Fruit fly (Drosophila melanogaster) whole organism, embryonic: ENCODE data around the gene Son.
A peak's percentile ranks its signal among the peaks of the same experiment; 100 is the strongest.

ENCODE experiments used
- B-H2 ChIP-seq: fragments of 200-800 bp; sonication (Bioruptor generic); optimal IDR thresholded peaks from 2 replicates; lab custom pipeline; 2018; ENCODE audit warnings: missing biosample characterization, mild to moderate bottlenecking, missing genetic modification characterization
- Bdp1 ChIP-seq: fragments of 200-800 bp; sonication (Bioruptor generic); optimal IDR thresholded peaks from 3 replicates; lab custom pipeline; 2016; ENCODE audit warnings: missing biosample characterization, missing genetic modification characterization
- BtbVII ChIP-seq: fragments of 200-800 bp; sonication (Bioruptor generic); optimal IDR thresholded peaks from 3 replicates; lab custom pipeline; 2017; ENCODE audit warnings: missing biosample characterization, mild to moderate bottlenecking, missing genetic modification characterization
- CG10321 ChIP-seq: fragments of 200-800 bp; sonication (Bioruptor generic); IDR thresholded peaks from 2 replicates; pipeline ENCODE4 v1.3.6; 2022; ENCODE audit warnings: missing biosample characterization, missing genetic modification characterization
- CG10543 ChIP-seq: fragments of 200-800 bp; sonication (Bioruptor generic); optimal IDR thresholded peaks from 3 replicates; lab custom pipeline; 2017; ENCODE audit warnings: missing biosample characterization, mild to moderate bottlenecking, missing genetic modification characterization, moderate library complexity
- CG14965 ChIP-seq: fragments of 200-800 bp; sonication (Bioruptor generic); optimal IDR thresholded peaks from 2 replicates; lab custom pipeline; 2016; ENCODE audit warnings: missing biosample characterization, missing genetic modification characterization, borderline replicate concordance
- CG15479 ChIP-seq: fragments of 200-800 bp; sonication (Bioruptor generic); optimal IDR thresholded peaks from 3 replicates; lab custom pipeline; 2019; ENCODE audit warnings: missing biosample characterization, mild to moderate bottlenecking, missing genetic modification characterization, moderate library complexity
- CG1602 ChIP-seq: fragments of 200-800 bp; sonication (Bioruptor generic); optimal IDR thresholded peaks from 3 replicates; lab custom pipeline; 2016; ENCODE audit warnings: missing biosample characterization, missing genetic modification characterization
- CG17186 ChIP-seq: fragments of 200-800 bp; sonication (Bioruptor generic); optimal IDR thresholded peaks from 3 replicates; lab custom pipeline; 2017; ENCODE audit warnings: missing biosample characterization, missing genetic modification reagents, missing genetic modification characterization
- CG17328 ChIP-seq: fragments of 200-800 bp; sonication (Bioruptor generic); IDR thresholded peaks from 2 replicates; pipeline ENCODE4 v1.3.6; 2022; ENCODE audit warnings: missing biosample characterization, missing genetic modification characterization
- CG17361 ChIP-seq: fragments of 200-800 bp; sonication (Bioruptor generic); IDR thresholded peaks from 3 replicates; pipeline ENCODE4 v1.3.6; 2022; ENCODE audit warnings: missing biosample characterization, missing genetic modification characterization
- CG17612 ChIP-seq: fragments of 200-800 bp; sonication (Bioruptor generic); IDR thresholded peaks from 2 replicates; pipeline ENCODE4 v1.3.6; 2022; ENCODE audit warnings: missing biosample characterization, missing genetic modification characterization
- CG17912 ChIP-seq: fragments of 200-800 bp; sonication (Bioruptor generic); optimal IDR thresholded peaks from 2 replicates; lab custom pipeline; 2018; ENCODE audit warnings: missing biosample characterization, mild to moderate bottlenecking, missing genetic modification characterization
- CG31441 ChIP-seq: fragments of 200-800 bp; sonication (Bioruptor generic); IDR thresholded peaks from 2 replicates; pipeline ENCODE4 v1.3.6; 2022; ENCODE audit warnings: missing biosample characterization, missing genetic modification characterization
- CG3407 ChIP-seq: fragments of 200-800 bp; sonication (Bioruptor generic); optimal IDR thresholded peaks from 2 replicates; lab custom pipeline; 2018; ENCODE audit warnings: missing biosample characterization, mild to moderate bottlenecking, missing genetic modification characterization
- CG34224 ChIP-seq: fragments of 200-800 bp; sonication (Bioruptor generic); IDR thresholded peaks from 3 replicates; pipeline ENCODE4 v1.3.6; 2022; ENCODE audit warnings: missing biosample characterization, missing genetic modification characterization; ENCODE audit not compliant: partially characterized antibody
- CG34376 ChIP-seq: fragments of 200-800 bp; sonication (Bioruptor generic); optimal IDR thresholded peaks from 2 replicates; lab custom pipeline; 2018; ENCODE audit warnings: missing biosample characterization, mild to moderate bottlenecking, missing genetic modification characterization
- CG4424 ChIP-seq: fragments of 200-800 bp; sonication (Bioruptor generic); optimal IDR thresholded peaks from 3 replicates; lab custom pipeline; 2016; ENCODE audit warnings: missing biosample characterization, missing genetic modification characterization
- CG4820 ChIP-seq: fragments of 200-800 bp; sonication (Bioruptor generic); optimal IDR thresholded peaks from 3 replicates; lab custom pipeline; 2016; ENCODE audit warnings: missing biosample characterization, missing genetic modification characterization
- CG5180 ChIP-seq: fragments of 200-800 bp; sonication (Bioruptor generic); optimal IDR thresholded peaks from 3 replicates; lab custom pipeline; 2017; ENCODE audit warnings: missing biosample characterization, missing genetic modification characterization, mild to moderate bottlenecking, moderate library complexity, missing genetic modification reagents
- CG8290 ChIP-seq, 3 experiments: fragments of 200-800 bp; sonication (Bioruptor generic); optimal IDR thresholded peaks; 2 replicates each; lab custom pipeline; 2016 to 2019; ENCODE audit warnings: missing biosample characterization in 3 of 3, missing genetic modification characterization in 3 of 3, mild to moderate bottlenecking in 2 of 3, moderate library complexity in 1 of 3
- CG8388 ChIP-seq: fragments of 200-800 bp; sonication (Bioruptor generic); optimal IDR thresholded peaks from 2 replicates; lab custom pipeline; 2019; ENCODE audit warnings: missing biosample characterization, mild to moderate bottlenecking, missing genetic modification characterization, moderate library complexity
- CkIIα-i1 ChIP-seq: fragments of 200-800 bp; sonication (Bioruptor generic); IDR thresholded peaks from 2 replicates; pipeline ENCODE4 v1.3.6; 2022; ENCODE audit warnings: missing biosample characterization, missing genetic modification characterization
- Deaf1 ChIP-seq: fragments of 200-800 bp; optimal IDR thresholded peaks from 3 replicates; lab custom pipeline; 2019; ENCODE audit warnings: missing biosample characterization, mild to moderate bottlenecking, missing genetic modification characterization, moderate library complexity
- E2f1 ChIP-seq: fragments of 200-800 bp; sonication (Bioruptor generic); IDR thresholded peaks from 2 replicates; pipeline ENCODE4 v1.3.6; 2022; ENCODE audit warnings: missing biosample characterization, missing genetic modification characterization
- Eip74EF ChIP-seq, 2 experiments: fragments of 200-800 bp in 1 of 2; fragments of >200 bp in 1 of 2; sonication (Bioruptor generic) in 1 of 2; optimal IDR thresholded peaks; 2 replicates each; lab custom pipeline; 2017 to 2019; ENCODE audit warnings: missing biosample characterization in 2 of 2, missing genetic modification characterization in 2 of 2, mild to moderate bottlenecking in 1 of 2, moderate library complexity in 1 of 2
- Hey ChIP-seq: fragments of 200-800 bp; sonication (Bioruptor generic); optimal IDR thresholded peaks from 3 replicates; lab custom pipeline; 2018; ENCODE audit warnings: missing biosample characterization, mild to moderate bottlenecking, missing genetic modification characterization
- Oaz ChIP-seq: fragments of 200-800 bp; sonication (Bioruptor generic); IDR thresholded peaks from 2 replicates; pipeline ENCODE4 v1.3.6; 2022; ENCODE audit warnings: missing biosample characterization, missing genetic modification characterization
- PHDP ChIP-seq: fragments of 200-800 bp; sonication (Bioruptor generic); optimal IDR thresholded peaks from 3 replicates; lab custom pipeline; 2018; ENCODE audit warnings: missing biosample characterization, mild to moderate bottlenecking, missing genetic modification characterization, moderate library complexity
- Stat92E ChIP-seq, 3 experiments: fragments of >200 bp in 2 of 3; fragments of 200-800 bp in 1 of 3; sonication (Bioruptor generic) in 1 of 3; optimal IDR thresholded peaks; 2 replicates each; lab custom pipeline; 2017 to 2019; ENCODE audit warnings: missing biosample characterization in 3 of 3, missing genetic modification characterization in 3 of 3, mild to moderate bottlenecking in 1 of 3, moderate library complexity in 1 of 3
- Usf ChIP-seq: fragments of 200-800 bp; sonication (Bioruptor generic); optimal IDR thresholded peaks from 2 replicates; lab custom pipeline; 2017; ENCODE audit warnings: missing genotype, missing biosample characterization, missing genetic modification characterization
- Xrp1 ChIP-seq: fragments of 200-800 bp; sonication (Bioruptor generic); IDR thresholded peaks from 2 replicates; pipeline ENCODE4 v1.3.6; 2022; ENCODE audit warnings: missing biosample characterization, missing genetic modification characterization
- al ChIP-seq: fragments of 200-800 bp; sonication (Bioruptor generic); IDR thresholded peaks from 2 replicates; pipeline ENCODE4 v1.3.6; 2022; ENCODE audit warnings: missing biosample characterization, missing genetic modification characterization
- chinmo ChIP-seq: fragments of 200-800 bp; sonication (Bioruptor generic); IDR thresholded peaks from 4 replicates; pipeline ENCODE4 v1.3.6; 2022; ENCODE audit warnings: missing biosample characterization, missing genetic modification characterization; ENCODE audit not compliant: partially characterized antibody
- danr ChIP-seq: fragments of 200-800 bp; sonication (Bioruptor generic); IDR thresholded peaks from 2 replicates; pipeline ENCODE4 v1.3.6; 2022; ENCODE audit warnings: missing biosample characterization, missing genetic modification characterization
- gce ChIP-seq: fragments of 200-800 bp; sonication (Bioruptor generic); IDR thresholded peaks from 3 replicates; pipeline ENCODE4 v1.3.6; 2022; ENCODE audit warnings: missing biosample characterization, missing genetic modification characterization
- gro ChIP-seq: fragments of 200-800 bp; sonication (Bioruptor generic); optimal IDR thresholded peaks from 2 replicates; lab custom pipeline; 2016; ENCODE audit warnings: missing biosample characterization, missing genetic modification characterization
- lmd ChIP-seq: fragments of 200-800 bp; sonication (Bioruptor generic); IDR thresholded peaks from 2 replicates; pipeline ENCODE4 v1.3.6; 2022; ENCODE audit warnings: missing biosample characterization, missing genetic modification characterization
- nom ChIP-seq: fragments of 200-800 bp; sonication (Bioruptor generic); optimal IDR thresholded peaks from 2 replicates; lab custom pipeline; 2017; ENCODE audit warnings: missing biosample characterization, missing genetic modification characterization, mild to moderate bottlenecking, moderate library complexity, missing genetic modification reagents
- prd ChIP-seq, 3 experiments: fragments of >200 bp in 2 of 3; fragments of 200-800 bp in 1 of 3; sonication (Bioruptor generic) in 1 of 3; optimal IDR thresholded peaks in 2 of 3; IDR thresholded peaks in 1 of 3; 2 replicates in 2 of 3; 3 replicates in 1 of 3; pipeline versions ENCODE4 v1.3.6 to Lab custom; 2017 to 2022; ENCODE audit warnings: missing biosample characterization in 1 of 3, missing genetic modification characterization in 1 of 3
- so ChIP-seq: fragments of 200-800 bp; sonication (Bioruptor generic); IDR thresholded peaks from 3 replicates; pipeline ENCODE4 v1.3.6; 2022; ENCODE audit warnings: missing biosample characterization, missing genetic modification characterization
- ssp ChIP-seq: fragments of 200-800 bp; sonication (Bioruptor generic); IDR thresholded peaks from 2 replicates; pipeline ENCODE4 v1.3.6; 2022; ENCODE audit warnings: missing biosample characterization, missing genetic modification characterization
- tin ChIP-seq: fragments of 200-800 bp; sonication (Bioruptor generic); optimal IDR thresholded peaks from 3 replicates; lab custom pipeline; 2016; ENCODE audit warnings: missing biosample characterization, missing genetic modification characterization
- tio ChIP-seq: fragments of 200-800 bp; sonication (Bioruptor generic); optimal IDR thresholded peaks from 2 replicates; lab custom pipeline; 2017; ENCODE audit warnings: missing biosample characterization, missing genetic modification characterization, inconsistent platforms
- vfl ChIP-seq: fragments of 200-800 bp; sonication (Bioruptor generic); optimal IDR thresholded peaks from 2 replicates; lab custom pipeline; 2016; ENCODE audit warnings: missing biosample characterization, missing genetic modification characterization
- wdn ChIP-seq: fragments of 200-800 bp; sonication (Bioruptor generic); IDR thresholded peaks from 2 replicates; pipeline ENCODE4 v1.3.6; 2022; ENCODE audit warnings: missing biosample characterization, missing genetic modification characterization
- z ChIP-seq: fragments of 200-800 bp; sonication (Bioruptor generic); IDR thresholded peaks from 3 replicates; pipeline ENCODE4 v1.3.6; 2022; ENCODE audit warnings: missing biosample characterization, missing genetic modification characterization
- zf30C ChIP-seq: fragments of 200-800 bp; sonication (Bioruptor generic); optimal IDR thresholded peaks from 3 replicates; lab custom pipeline; 2018; ENCODE audit warnings: missing biosample characterization, mild to moderate bottlenecking, missing genetic modification characterization
- zfh1 ChIP-seq: fragments of 200-800 bp; sonication (Bioruptor generic); IDR thresholded peaks from 3 replicates; pipeline ENCODE4 v1.3.6; 2022; ENCODE audit warnings: missing biosample characterization, missing genetic modification characterization

Son gene

DNA sequence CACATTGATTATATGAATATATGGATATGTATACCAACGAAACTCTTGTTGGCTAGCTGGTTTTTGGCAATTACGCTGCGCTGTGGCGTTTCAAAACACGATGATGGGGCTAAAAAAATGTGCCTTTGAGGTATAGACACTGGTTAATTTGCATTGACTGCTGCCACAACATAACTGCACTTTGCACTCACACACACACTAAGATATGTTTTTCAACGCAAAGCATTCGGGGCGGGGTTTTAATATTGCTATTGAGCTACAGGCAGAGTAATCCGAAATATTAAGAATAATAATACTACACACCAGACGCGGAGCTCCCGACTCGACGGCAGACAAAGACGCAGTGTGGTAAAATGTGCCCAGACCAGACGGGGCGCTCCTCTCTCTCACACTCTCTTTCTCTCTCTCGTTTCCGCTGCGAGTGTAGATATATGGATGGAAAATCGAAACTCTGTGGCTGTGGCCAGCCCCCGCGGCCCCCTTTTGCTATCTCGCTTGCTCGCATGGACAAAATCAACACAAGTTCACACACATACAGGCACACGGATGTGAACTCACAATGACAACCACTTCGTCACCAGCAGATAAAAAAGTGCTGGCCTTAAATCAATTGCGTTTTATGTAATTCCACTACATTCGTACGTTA lies 26.7 kb upstream of the Son start (continued):
- no peak for TF ChIP-seq ssp (GFP tag; lab: Robert Waterston, UW)
- TF ChIP-seq zfh1, result no peak
- TF ChIP-seq CG4820 (GFP tag; lab: Kevin White, UChicago), result no peak
- no peak for TF ChIP-seq CG3407 (GFP tag; lab: Kevin White, UChicago)
- TF ChIP-seq CG17328, result no peak
- TF ChIP-seq danr (GFP tag; lab: Robert Waterston, UW), result no peak
- TF ChIP-seq lmd (GFP tag; lab: Robert Waterston, UW), result no peak
- no peak for TF ChIP-seq CG34224 (GFP tag; lab: Robert Waterston, UW)
- peak; percentile 0 for TF ChIP-seq zf30C (GFP tag; lab: Kevin White, UChicago)
- TF ChIP-seq Deaf1, result peak; percentile 49
- TF ChIP-seq Eip74EF (GFP tag; optimal IDR thresholded peaks at IDR 0.05; lab: Kevin White, UChicago), result peak in 1 of 2 experiments; percentile 83
- TF ChIP-seq CG10321, result no peak
- no peak for TF ChIP-seq Stat92E (GFP tag; optimal IDR thresholded peaks at IDR 0.05; lab: Kevin White, UChicago)
- no peak for TF ChIP-seq CG17361
- TF ChIP-seq wdn (GFP tag; lab: Robert Waterston, UW), result no peak
- no peak for TF ChIP-seq PHDP (tag; lab: Kevin White, UChicago)
- no peak for TF ChIP-seq Usf
- peak; percentile 69 for TF ChIP-seq BtbVII
- no peak for TF ChIP-seq CG1602 (GFP tag; lab: Kevin White, UChicago)
- TF ChIP-seq CG8290 (GFP tag; optimal IDR thresholded peaks at IDR 0.05; lab: Kevin White, UChicago), result no peak
- TF ChIP-seq CG8290 (tag; optimal IDR thresholded peaks at IDR 0.05; lab: Kevin White, UChicago), result peak; percentile 46 to 73
- no peak for TF ChIP-seq z
- no peak for TF ChIP-seq vfl
- peak; percentile 26 for TF ChIP-seq CG17186 (GFP tag; lab: Kevin White, UChicago)
- TF ChIP-seq Hey (tag; lab: Kevin White, UChicago), result peak; percentile 29
- no peak for TF ChIP-seq CG17612 (GFP tag; lab: Robert Waterston, UW)
- TF ChIP-seq E2f1 (GFP tag; lab: Robert Waterston, UW), result no peak
- peak; percentile 59 for TF ChIP-seq CG5180
- no peak for TF ChIP-seq CG4424
- no peak for TF ChIP-seq CG14965
- no peak for TF ChIP-seq CG8388 (GFP tag; lab: Kevin White, UChicago)
- TF ChIP-seq Bdp1 (GFP tag; lab: Kevin White, UChicago), result peak; percentile 27
- no peak for TF ChIP-seq tio (GFP tag; lab: Kevin White, UChicago)
- TF ChIP-seq Oaz (GFP tag; lab: Robert Waterston, UW), result no peak
- TF ChIP-seq CG17912 (GFP tag; lab: Kevin White, UChicago), result peak; percentile 87
- TF ChIP-seq CG31441 (GFP tag; lab: Robert Waterston, UW), result no peak
- TF ChIP-seq CkIIα-i1 (GFP tag; lab: Robert Waterston, UW), result no peak
- TF ChIP-seq gce (GFP tag; lab: Robert Waterston, UW), result no peak
- no peak for TF ChIP-seq chinmo (GFP tag; lab: Robert Waterston, UW)
- TF ChIP-seq CG10543 (GFP tag; lab: Kevin White, UChicago), result peak; percentile 94
- TF ChIP-seq CG15479 (GFP tag; lab: Kevin White, UChicago), result no peak
- peak; percentile 96 for TF ChIP-seq CG34376
- TF ChIP-seq al (GFP tag; lab: Robert Waterston, UW), result no peak
- no peak for TF ChIP-seq Xrp1
- peak; percentile 66 for TF ChIP-seq gro (GFP tag; lab: Kevin White, UChicago)
- peak; percentile 15 for TF ChIP-seq tin (GFP tag; lab: Kevin White, UChicago)
- no peak for TF ChIP-seq so (GFP tag; lab: Robert Waterston, UW)
- TF ChIP-seq nom (GFP tag; lab: Kevin White, UChicago), result peak; percentile 90
- TF ChIP-seq prd (optimal IDR thresholded peaks at IDR 0.05; lab: Kevin White, UChicago), result no peak
- TF ChIP-seq prd (GFP tag; IDR thresholded peaks at IDR 0.05; lab: Robert Waterston, UW), result no peak
- TF ChIP-seq B-H2 (GFP tag; lab: Kevin White, UChicago), result peak; percentile 50
